Fruit fly (Drosophila melanogaster) Kc167 (cell line): ENCODE measurements around the gene CG2124.
A peak's percentile ranks its signal among the peaks of the same experiment; 100 is the strongest.
"Not testable (repeated sequence)": the region's sequence is repeated elsewhere in the genome, so short reads cannot be mapped to it uniquely, and the experiment has no call there.

Experiments
- Myc ChIP-seq: fragments of >200 bp; optimal IDR thresholded peaks from 2 replicates; lab custom pipeline; 2017; ENCODE audit warnings: missing external identifiers
- Sin3A ChIP-seq: fragments of >200 bp; optimal IDR thresholded peaks from 2 replicates; lab custom pipeline; 2018; ENCODE audit warnings: missing external identifiers
- h ChIP-seq: fragments of >200 bp; optimal IDR thresholded peaks from 3 replicates; lab custom pipeline; 2018; ENCODE audit warnings: missing external identifiers
- insv ChIP-seq: fragments of >200 bp; optimal IDR thresholded peaks from 3 replicates; lab custom pipeline; 2018; ENCODE audit warnings: missing external identifiers
- psq ChIP-seq: fragments of >200 bp; optimal IDR thresholded peaks from 2 replicates; lab custom pipeline; 2017; ENCODE audit warnings: missing external identifiers
- ttk ChIP-seq: sonication (Bioruptor generic); optimal IDR thresholded peaks from 2 replicates; lab custom pipeline; 2017; ENCODE audit warnings: missing external identifiers

Gene CG2124

dm6 chrX:10601479-10601921, 5.6 kb downstream of the CG2124 start:
- TF ChIP-seq ttk (lab: Kevin White, UChicago) (no peak), Myc (lab: Kevin White, UChicago) (no peak), h (lab: Kevin White, UChicago) (no peak), insv (lab: Kevin White, UChicago) (no peak), Sin3A (lab: Kevin White, UChicago) (no peak), psq (no peak)

dm6 chrX:10602057-10602764, 6.3 kb downstream of the CG2124 start, which contains the start of gene CG1628:
CG1628 (minus strand) TSS chrX:10602714.
- no peak for TF ChIP-seq Myc (lab: Kevin White, UChicago)
- TF ChIP-seq h (lab: Kevin White, UChicago) = no peak
- peak; percentile 28 for TF ChIP-seq psq
- no peak for TF ChIP-seq ttk (lab: Kevin White, UChicago)
- no peak for TF ChIP-seq Sin3A (lab: Kevin White, UChicago)

dm6 chrX:10606889-10607478, 11.1 kb downstream of the CG2124 start:
- TF ChIP-seq h (lab: Kevin White, UChicago) = no peak
- no peak for TF ChIP-seq insv (lab: Kevin White, UChicago)
- no peak for TF ChIP-seq Sin3A (lab: Kevin White, UChicago)
- no peak for TF ChIP-seq Myc (lab: Kevin White, UChicago)

- TF ChIP-seq Myc (lab: Kevin White, UChicago) (no peak), insv (lab: Kevin White, UChicago) (no peak), h (lab: Kevin White, UChicago) (no peak), Sin3A (lab: Kevin White, UChicago) (no peak), ttk (lab: Kevin White, UChicago) (no peak), psq (no peak)
Observed at dm6 chrX:10607629-10608028, 11.7 kb downstream of the CG2124 start.

dm6 chrX:10613568-10613967, 17.6 kb downstream of the CG2124 start:
- no peak for TF ChIP-seq Sin3A (lab: Kevin White, UChicago)
- no peak for TF ChIP-seq Myc (lab: Kevin White, UChicago)
- TF ChIP-seq ttk (lab: Kevin White, UChicago) = no peak
- TF ChIP-seq insv (lab: Kevin White, UChicago) = no peak
- no peak for TF ChIP-seq psq
- no peak for TF ChIP-seq h (lab: Kevin White, UChicago)

- TF ChIP-seq Myc (lab: Kevin White, UChicago) (no peak), psq (no peak), h (lab: Kevin White, UChicago) (no peak), Sin3A (lab: Kevin White, UChicago) (no peak), insv (lab: Kevin White, UChicago) (no peak), ttk (lab: Kevin White, UChicago) (no peak)
Observed at dm6 chrX:10615215-10615614, 19.3 kb downstream of the CG2124 start.

dm6 chrX:10618491-10618890, 22.6 kb downstream of the CG2124 start:
- TF ChIP-seq h (lab: Kevin White, UChicago) = no peak
- TF ChIP-seq Sin3A (lab: Kevin White, UChicago) = no peak
- no peak for TF ChIP-seq ttk (lab: Kevin White, UChicago)
- TF ChIP-seq Myc (lab: Kevin White, UChicago) = no peak
- TF ChIP-seq psq = no peak
- TF ChIP-seq insv (lab: Kevin White, UChicago) = no peak

- TF ChIP-seq Sin3A (lab: Kevin White, UChicago) = no peak
Observed at dm6 chrX:10620144-10621005, 24.5 kb downstream of the CG2124 start, which contains the start of gene CG43347. CG43347 (minus strand) TSS chrX:10620190.

dm6 chrX:10621202-10621990, 25.5 kb downstream of the CG2124 start:
- TF ChIP-seq Sin3A (lab: Kevin White, UChicago) = no peak
- TF ChIP-seq Myc (lab: Kevin White, UChicago) = no peak
- TF ChIP-seq ttk (lab: Kevin White, UChicago) = no peak

- not testable (repeated sequence) for TF ChIP-seq ttk, Myc, Sin3A (lab: Kevin White, UChicago)
Observed at dm6 chrX:10623125-10623524, 27.2 kb downstream of the CG2124 start, which contains the start of gene Rab9Db. Rab9Db (minus strand) TSS chrX:10623225.
